Worm (Caenorhabditis elegans): ENCODE measurements around the gene cup-15.

The cup-15 gene

ce11 chrII:9379796-9380195 lies 27.0 kb downstream of the cup-15 start, which contains the start of gene srh-48:
Gene srh-48 (plus strand): TSS chrII:9380096.
- TF ChIP-seq pat-9 (tag; optimal IDR thresholded peaks at IDR 0.05) (no peak), C08G9.2 (tag; optimal IDR thresholded peaks at IDR 0.05) (no peak), ceh-24 (tag; optimal IDR thresholded peaks at IDR 0.05) (no peak), hlh-30 (tag; optimal IDR thresholded peaks at IDR 0.05; ENCODE audit: insufficient read depth) (no peak), elt-4 (tag; optimal IDR thresholded peaks at IDR 0.05) (no peak), sdc-2 (tag; optimal IDR thresholded peaks at IDR 0.05) (no peak), eyg-1 (tag; optimal IDR thresholded peaks at IDR 0.05) (no peak), pqm-1 (tag; optimal IDR thresholded peaks at IDR 0.05) (no peak), ceh-19 (GFP tag; optimal IDR thresholded peaks at IDR 0.05) (no peak), K02D7.2 (tag; optimal IDR thresholded peaks at IDR 0.05) (no peak), pha-4 (tag; optimal IDR thresholded peaks at IDR 0.05) (no peak), sox-4 (tag; optimal IDR thresholded peaks at IDR 0.05) (no peak), ceh-48 (tag; optimal IDR thresholded peaks at IDR 0.05) (no peak), nfya-1 (tag; optimal IDR thresholded peaks at IDR 0.05) (no peak), F13H6.1 (tag; optimal IDR thresholded peaks at IDR 0.05) (no peak), lim-6 (tag; optimal IDR thresholded peaks at IDR 0.05) (no peak), rnt-1 (tag; optimal IDR thresholded peaks at IDR 0.05) (no peak)

ce11 chrII:9385241-9385640 lies 32.4 kb downstream of the cup-15 start, which contains the start of gene C06C3.7:
Gene C06C3.7 (plus strand): TSS chrII:9385541.
- TF ChIP-seq ceh-31 (tag; optimal IDR thresholded peaks at IDR 0.05) (no peak), fkh-10 (GFP tag; optimal IDR thresholded peaks at IDR 0.05) (no peak), C38D4.7 (GFP tag; optimal IDR thresholded peaks at IDR 0.05) (no peak), hlh-13 (GFP tag; optimal IDR thresholded peaks at IDR 0.05) (no peak), nfya-1 (tag; optimal IDR thresholded peaks at IDR 0.05) (no peak), ceh-19 (GFP tag; optimal IDR thresholded peaks at IDR 0.05) (no peak), ceh-34 (tag; optimal IDR thresholded peaks at IDR 0.05) (no peak), unc-55 (GFP tag; optimal IDR thresholded peaks at IDR 0.05) (no peak), ceh-14 (tag; optimal IDR thresholded peaks at IDR 0.05) (no peak), K02D7.2 (tag; optimal IDR thresholded peaks at IDR 0.05) (no peak), ets-4 (tag; optimal IDR thresholded peaks at IDR 0.05) (no peak), ttx-3 (tag; optimal IDR thresholded peaks at IDR 0.05) (no peak), ceh-30 (tag; optimal IDR thresholded peaks at IDR 0.05) (no peak), pag-3 (tag; optimal IDR thresholded peaks at IDR 0.05; ENCODE audit: borderline replicate concordance) (no peak), hlh-6 (tag; optimal IDR thresholded peaks at IDR 0.05) (no peak)

DNA sequence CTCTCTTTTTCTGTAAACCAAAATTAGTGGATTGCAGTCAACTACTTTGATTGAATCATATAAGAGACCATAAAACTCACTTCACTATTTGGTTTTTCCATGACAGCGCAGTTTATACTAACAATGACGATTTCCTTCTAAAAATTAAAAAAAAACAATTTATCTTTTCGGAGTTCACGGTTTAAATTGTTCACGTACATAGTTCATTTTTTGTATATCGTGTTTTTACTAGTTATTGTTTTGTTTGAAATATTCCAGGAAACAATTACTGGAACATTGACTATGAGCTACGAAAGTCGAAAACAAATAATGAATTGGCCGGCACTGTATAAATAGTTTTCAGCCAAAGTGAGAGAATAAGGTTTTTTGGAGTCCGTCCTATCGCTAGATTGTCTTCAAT lies 39.9 kb downstream of the cup-15 start, which contains the start of gene lido-17:
Gene lido-17 (minus strand): TSS at position 101 of the 400 bp plus-strand sequence.
- TF ChIP-seq fax-1 (tag; optimal IDR thresholded peaks at IDR 0.05), result no peak
- no peak for TF ChIP-seq che-1 (tag; optimal IDR thresholded peaks at IDR 0.05)

ce11 chrII:9397496-9397895 lies 44.7 kb downstream of the cup-15 start, which contains the start of gene Y51B9A.9:
Gene Y51B9A.9 (minus strand): TSS chrII:9397596.
- TF ChIP-seq ceh-24 (tag; optimal IDR thresholded peaks at IDR 0.05), result no peak

DNA sequence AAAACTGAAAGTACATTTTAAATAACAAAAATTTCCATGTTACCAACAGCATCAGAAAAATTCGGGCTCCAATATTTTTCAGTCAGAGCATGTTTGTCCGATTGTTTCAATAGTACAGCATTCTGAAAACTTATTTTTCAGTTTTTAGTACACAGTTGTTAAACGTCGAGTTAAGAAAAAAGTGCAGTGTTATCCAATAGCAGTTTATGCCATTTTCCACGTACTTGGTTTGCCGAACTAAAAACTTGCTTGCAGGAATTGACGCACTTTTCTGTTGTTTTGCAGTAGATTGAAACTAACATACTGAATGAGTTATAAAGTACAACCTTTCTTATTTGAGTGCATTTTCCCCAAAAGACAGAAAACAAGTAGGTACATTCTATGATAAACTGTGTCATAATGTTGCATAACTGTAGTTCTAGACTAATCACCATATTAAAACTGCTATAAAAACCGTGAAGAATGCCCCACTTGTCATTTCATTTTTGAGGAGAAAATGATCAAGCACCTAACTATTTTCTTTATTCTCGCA lies 45.6 kb downstream of the cup-15 start, which contains the start of the genes Y51B9A.14 and Y51B9A.8:
Gene Y51B9A.14 (minus strand): TSS at position 101 of the 532 bp plus-strand sequence.
Gene Y51B9A.8 (plus strand): TSS at position 482 of the 532 bp plus-strand sequence.
- TF ChIP-seq K09A11.1 (tag; optimal IDR thresholded peaks at IDR 0.05; ENCODE audit: insufficient read depth) (no peak), ztf-16 (tag; optimal IDR thresholded peaks at IDR 0.05) (no peak)

All from whole organism, late embryonic.